Fruit fly (Drosophila melanogaster): ENCODE measurements around the gene strat.
A peak's percentile ranks its signal among the peaks of the same experiment; 100 is the strongest.

strat gene

dm6 chr2L:8277561-8278201 lies 42.4 kb upstream of the strat start (continued):
- TF ChIP-seq zf30C (GFP tag; optimal IDR thresholded peaks at IDR 0.05) (peak; percentile 98), CG2889 (GFP tag; IDR thresholded peaks at IDR 0.05) (peak; percentile 98), Spps (tag; optimal IDR thresholded peaks at IDR 0.05) (peak; percentile 99), CG11723 (GFP tag; optimal IDR thresholded peaks at IDR 0.05) (peak; percentile 96), CG17912 (GFP tag; optimal IDR thresholded peaks at IDR 0.05) (peak; percentile 84), CG8924 (tag; optimal IDR thresholded peaks at IDR 0.05) (peak; percentile 96), CG11696 (GFP tag; IDR thresholded peaks at IDR 0.05) (peak; percentile 96), ken (GFP tag; IDR thresholded peaks at IDR 0.05) (peak; percentile 98), dimm (GFP tag; IDR thresholded peaks at IDR 0.05) (peak; percentile 97), sima (GFP tag; optimal IDR thresholded peaks at IDR 0.05) (peak; percentile 82), CTCF (GFP tag; optimal IDR thresholded peaks at IDR 0.05) (peak; percentile 67), CG8281 (tag; optimal IDR thresholded peaks at IDR 0.05) (peak; percentile 88), Dip3 (GFP tag; optimal IDR thresholded peaks at IDR 0.05) (peak; percentile 71), CG34376 (GFP tag; optimal IDR thresholded peaks at IDR 0.05) (peak; percentile 73), Dad (GFP tag; optimal IDR thresholded peaks at IDR 0.05) (peak; percentile 89), CG30403 (GFP tag; optimal IDR thresholded peaks at IDR 0.05) (peak; percentile 99), CG7745 (tag; optimal IDR thresholded peaks at IDR 0.05) (peak; percentile 94), ab (GFP tag; optimal IDR thresholded peaks at IDR 0.05) (no peak), twi (tag; optimal IDR thresholded peaks at IDR 0.05) (peak; percentile 90), Mad (GFP tag; optimal IDR thresholded peaks at IDR 0.05) (peak; percentile 96), Myb (GFP tag; optimal IDR thresholded peaks at IDR 0.05) (peak; percentile 56), dati (GFP tag; IDR thresholded peaks at IDR 0.05) (peak; percentile 97), nerfin-1 (tag; optimal IDR thresholded peaks at IDR 0.05) (peak; percentile 97), CG2202 (tag; optimal IDR thresholded peaks at IDR 0.05) (peak; percentile 98), C15 (GFP tag; IDR thresholded peaks at IDR 0.05) (peak; percentile 92), CG6791 (GFP tag; IDR thresholded peaks at IDR 0.05; ENCODE audit: partially characterized antibody) (peak; percentile 68; the same call in 2 of the 3 replicates), CG17385 (GFP tag; optimal IDR thresholded peaks at IDR 0.05) (peak; percentile 96), lola (GFP tag; optimal IDR thresholded peaks at IDR 0.05) (peak in 1 of 3 experiments; percentile 97), CG18262 (tag; optimal IDR thresholded peaks at IDR 0.05) (peak; percentile 97), Ssrp (tag; optimal IDR thresholded peaks at IDR 0.05) (peak; percentile 98), Elba2 (GFP tag; optimal IDR thresholded peaks at IDR 0.05) (peak; percentile 90), toy (GFP tag; IDR thresholded peaks at IDR 0.05) (peak; percentile 94), dan (GFP tag; IDR thresholded peaks at IDR 0.05) (no peak; the same call in 1 of the 2 replicates), lab (GFP tag; optimal IDR thresholded peaks at IDR 0.05) (peak; percentile 98), NC2β (GFP tag; optimal IDR thresholded peaks at IDR 0.05) (peak; percentile 94), CG17359 (tag; optimal IDR thresholded peaks at IDR 0.05) (peak; percentile 99), MBD-R2 (GFP tag; IDR thresholded peaks at IDR 0.05) (peak; percentile 90), CkIIα-i1 (GFP tag; IDR thresholded peaks at IDR 0.05) (peak; percentile 78; the same call in 1 of the 2 replicates), MTF-1 (GFP tag; optimal IDR thresholded peaks at IDR 0.05; ENCODE audit: borderline replicate concordance) (peak; percentile 95), bab2 (GFP tag; optimal IDR thresholded peaks at IDR 0.05) (peak; percentile 95), bigmax (GFP tag; optimal IDR thresholded peaks at IDR 0.05) (peak; percentile 61), tna (GFP tag; IDR thresholded peaks at IDR 0.05; ENCODE audit: partially characterized antibody) (no peak; the same call in 1 of the 2 replicates), E2f1 (GFP tag; IDR thresholded peaks at IDR 0.05) (peak; percentile 99), unc-4 (GFP tag; IDR thresholded peaks at IDR 0.05; ENCODE audit: partially characterized antibody) (no peak), CG3163 (GFP tag; optimal IDR thresholded peaks at IDR 0.05) (peak; percentile 91), psq (GFP tag; optimal IDR thresholded peaks at IDR 0.05) (peak; percentile 93), Oaz (GFP tag; IDR thresholded peaks at IDR 0.05) (peak; percentile 97), CG15269 (tag; optimal IDR thresholded peaks at IDR 0.05) (peak; percentile 99), Scr (GFP tag; IDR thresholded peaks at IDR 0.05; ENCODE audit: partially characterized antibody) (no peak), eyg (GFP tag; optimal IDR thresholded peaks at IDR 0.05) (peak; percentile 72)

All from whole organism, embryonic.